Worm (Caenorhabditis elegans) whole organism, late embryonic: ENCODE measurements around the gene C06C6.9.

ENCODE experiments used
- C08G9.2 ChIP-seq: sonication (generic microtip); optimal IDR thresholded peaks from 2 replicates; lab custom pipeline; 2016; ENCODE audit warnings: mild to moderate bottlenecking, missing genetic modification characterization, moderate library complexity, missing compliant biosample characterization
- F13H6.1 ChIP-seq: sonication (generic microtip); optimal IDR thresholded peaks from 2 replicates; lab custom pipeline; 2016; ENCODE audit warnings: missing genetic modification characterization, missing compliant biosample characterization
- ama-1 ChIP-seq: fragments of 150-350 bp; optimal IDR thresholded peaks from 2 replicates; lab custom pipeline; 2014
- ceh-14 ChIP-seq: sonication (generic microtip); optimal IDR thresholded peaks from 2 replicates; lab custom pipeline; 2016; ENCODE audit warnings: missing genotype, missing genetic modification characterization, missing compliant biosample characterization
- ceh-18 ChIP-seq: sonication (generic microtip); optimal IDR thresholded peaks from 2 replicates; lab custom pipeline; 2016; ENCODE audit warnings: missing genetic modification characterization, missing compliant biosample characterization
- ceh-22 ChIP-seq: sonication (generic microtip); optimal IDR thresholded peaks from 2 replicates; lab custom pipeline; 2017; ENCODE audit warnings: missing biosample characterization, missing genetic modification characterization
- ceh-24 ChIP-seq: sonication (generic microtip); optimal IDR thresholded peaks from 2 replicates; lab custom pipeline; 2016; ENCODE audit warnings: mild to moderate bottlenecking, missing genetic modification characterization, missing compliant biosample characterization
- ceh-31 ChIP-seq: sonication (generic microtip); optimal IDR thresholded peaks from 2 replicates; lab custom pipeline; 2016; ENCODE audit warnings: missing genetic modification characterization, missing compliant biosample characterization
- ceh-34 ChIP-seq: sonication (generic microtip); optimal IDR thresholded peaks from 2 replicates; lab custom pipeline; 2016; ENCODE audit warnings: mild to moderate bottlenecking, missing genetic modification characterization, missing compliant biosample characterization
- ceh-45 ChIP-seq: fragments of 200-800 bp; sonication (Bioruptor generic); IDR thresholded peaks from 2 replicates; pipeline ENCODE4 v1.3.6; 2022; ENCODE audit warnings: missing genetic modification reagents, missing genetic modification characterization, missing compliant biosample characterization
- ceh-9 ChIP-seq: sonication (generic microtip); optimal IDR thresholded peaks from 2 replicates; lab custom pipeline; 2016; ENCODE audit warnings: mild to moderate bottlenecking, missing genetic modification characterization, inconsistent platforms, missing compliant biosample characterization
- dve-1 ChIP-seq: sonication (generic microtip); optimal IDR thresholded peaks from 2 replicates; lab custom pipeline; 2017; ENCODE audit warnings: antibody characterized with exemption, mild to moderate bottlenecking, missing genetic modification characterization, missing compliant biosample characterization
- ets-4 ChIP-seq: sonication (generic microtip); optimal IDR thresholded peaks from 2 replicates; lab custom pipeline; 2016; ENCODE audit warnings: missing genetic modification characterization, missing compliant biosample characterization
- eyg-1 ChIP-seq: sonication (generic microtip); optimal IDR thresholded peaks from 2 replicates; lab custom pipeline; 2016; ENCODE audit warnings: missing genotype, missing genetic modification characterization, missing compliant biosample characterization
- fax-1 ChIP-seq: sonication (generic microtip); optimal IDR thresholded peaks from 2 replicates; lab custom pipeline; 2016; ENCODE audit warnings: missing genotype, missing genetic modification characterization, missing compliant biosample characterization
- fkh-10 ChIP-seq: fragments of 150-350 bp; optimal IDR thresholded peaks from 2 replicates; lab custom pipeline; 2014; ENCODE audit warnings: missing biosample characterization, missing genetic modification reagents, missing genetic modification characterization
- fkh-6 ChIP-seq: sonication (generic microtip); optimal IDR thresholded peaks from 2 replicates; lab custom pipeline; 2016; ENCODE audit warnings: missing genetic modification characterization, missing compliant biosample characterization
- gmeb-2 ChIP-seq: sonication (generic microtip); optimal IDR thresholded peaks from 2 replicates; lab custom pipeline; 2016; ENCODE audit warnings: missing genetic modification characterization, inconsistent platforms, missing compliant biosample characterization
- hlh-13 ChIP-seq: fragments of 200-800 bp; sonication (Bioruptor generic); optimal IDR thresholded peaks from 2 replicates; lab custom pipeline; 2018; ENCODE audit warnings: mild to moderate bottlenecking, missing genetic modification characterization, missing compliant biosample characterization
- hlh-30 ChIP-seq: sonication (generic microtip); optimal IDR thresholded peaks from 2 replicates; lab custom pipeline; 2017; ENCODE audit warnings: antibody characterized with exemption, missing genetic modification characterization, missing compliant biosample characterization; ENCODE audit not compliant: insufficient read depth
- hlh-6 ChIP-seq: sonication (generic microtip); optimal IDR thresholded peaks from 2 replicates; lab custom pipeline; 2016; ENCODE audit warnings: missing genotype, missing genetic modification characterization, missing compliant biosample characterization
- hlh-8 ChIP-seq: sonication (generic microtip); optimal IDR thresholded peaks from 2 replicates; lab custom pipeline; 2016; ENCODE audit warnings: missing genotype, missing genetic modification characterization, missing compliant biosample characterization
- lim-6 ChIP-seq: sonication (generic microtip); optimal IDR thresholded peaks from 2 replicates; lab custom pipeline; 2016; ENCODE audit warnings: missing genetic modification characterization, missing compliant biosample characterization
- lin-11 ChIP-seq: fragments of 200-800 bp; sonication (Bioruptor generic); optimal IDR thresholded peaks from 2 replicates; lab custom pipeline; 2018; ENCODE audit warnings: mild to moderate bottlenecking, missing genetic modification characterization, missing compliant biosample characterization
- madf-2 ChIP-seq: sonication (generic microtip); optimal IDR thresholded peaks from 2 replicates; lab custom pipeline; 2017; ENCODE audit warnings: missing genetic modification characterization, missing compliant biosample characterization
- nfya-1 ChIP-seq: sonication (generic microtip); optimal IDR thresholded peaks from 2 replicates; lab custom pipeline; 2017; ENCODE audit warnings: missing genetic modification characterization, mild to moderate bottlenecking, missing compliant biosample characterization, antibody characterized with exemption, moderate library complexity
- nhr-11 ChIP-seq: fragments of 150-350 bp; optimal IDR thresholded peaks from 2 replicates; lab custom pipeline; 2014; ENCODE audit warnings: missing biosample characterization, missing genetic modification characterization
- nhr-232 ChIP-seq: sonication (generic microtip); optimal IDR thresholded peaks from 2 replicates; lab custom pipeline; 2016; ENCODE audit warnings: missing genetic modification characterization, missing compliant biosample characterization
- odd-2 ChIP-seq: sonication (generic microtip); optimal IDR thresholded peaks from 2 replicates; lab custom pipeline; 2017; ENCODE audit warnings: antibody characterized with exemption, mild to moderate bottlenecking, missing genetic modification characterization, missing compliant biosample characterization
- pag-3 ChIP-seq: sonication (generic microtip); optimal IDR thresholded peaks from 2 replicates; lab custom pipeline; 2016; ENCODE audit warnings: missing compliant biosample characterization, missing genetic modification characterization, borderline replicate concordance
- pha-2 ChIP-seq: sonication (generic microtip); optimal IDR thresholded peaks from 2 replicates; lab custom pipeline; 2017; ENCODE audit warnings: mild to moderate bottlenecking, missing genetic modification characterization, missing compliant biosample characterization
- pha-4 ChIP-seq: fragments of 150-350 bp; optimal IDR thresholded peaks from 2 replicates; lab custom pipeline; 2018; ENCODE audit warnings: missing biosample characterization, missing genetic modification reagents, missing genetic modification characterization
- pqm-1 ChIP-seq: sonication (generic microtip); optimal IDR thresholded peaks from 2 replicates; lab custom pipeline; 2016; ENCODE audit warnings: missing genetic modification characterization, missing compliant biosample characterization
- pros-1 ChIP-seq: fragments of 150-350 bp; optimal IDR thresholded peaks from 2 replicates; lab custom pipeline; 2014; ENCODE audit warnings: missing biosample characterization, missing genetic modification reagents, missing genetic modification characterization
- sdc-2 ChIP-seq: sonication (generic microtip); optimal IDR thresholded peaks from 2 replicates; lab custom pipeline; 2016; ENCODE audit warnings: missing genotype, missing genetic modification characterization, missing compliant biosample characterization
- sox-2 ChIP-seq: fragments of 200-800 bp; sonication (Bioruptor generic); IDR thresholded peaks from 2 replicates; pipeline ENCODE4 v1.3.6; 2022; ENCODE audit warnings: missing genetic modification reagents, missing genetic modification characterization, missing compliant biosample characterization
- sox-4 ChIP-seq: sonication (generic microtip); optimal IDR thresholded peaks from 2 replicates; lab custom pipeline; 2017; ENCODE audit warnings: mild to moderate bottlenecking, missing genetic modification characterization, inconsistent platforms, missing compliant biosample characterization
- ttx-3 ChIP-seq: sonication (generic microtip); optimal IDR thresholded peaks from 2 replicates; lab custom pipeline; 2016; ENCODE audit warnings: missing genetic modification reagents, missing genetic modification characterization, missing compliant biosample characterization
- unc-3 ChIP-seq, 2 experiments: fragments of 200-800 bp in 1 of 2; sonication (Bioruptor generic) in 1 of 2; sonication (generic microtip) in 1 of 2; conservative IDR thresholded peaks in 1 of 2; optimal IDR thresholded peaks in 1 of 2; 2 replicates each; pipeline versions ENCODE4 v1.3.6 to Lab custom; 2016 to 2022; ENCODE audit warnings: missing compliant biosample characterization in 2 of 2, missing genetic modification characterization in 2 of 2, missing genetic modification reagents in 1 of 2
- unc-42 ChIP-seq: sonication (generic microtip); optimal IDR thresholded peaks from 2 replicates; lab custom pipeline; 2016; ENCODE audit warnings: missing genotype, missing genetic modification characterization, missing compliant biosample characterization
- zip-5 ChIP-seq: sonication (generic microtip); optimal IDR thresholded peaks from 2 replicates; lab custom pipeline; 2016; ENCODE audit warnings: missing genetic modification characterization, missing compliant biosample characterization
- ztf-16 ChIP-seq: sonication (generic microtip); optimal IDR thresholded peaks from 2 replicates; lab custom pipeline; 2017; ENCODE audit warnings: missing genetic modification characterization, missing compliant biosample characterization

Gene C06C6.9

DNA sequence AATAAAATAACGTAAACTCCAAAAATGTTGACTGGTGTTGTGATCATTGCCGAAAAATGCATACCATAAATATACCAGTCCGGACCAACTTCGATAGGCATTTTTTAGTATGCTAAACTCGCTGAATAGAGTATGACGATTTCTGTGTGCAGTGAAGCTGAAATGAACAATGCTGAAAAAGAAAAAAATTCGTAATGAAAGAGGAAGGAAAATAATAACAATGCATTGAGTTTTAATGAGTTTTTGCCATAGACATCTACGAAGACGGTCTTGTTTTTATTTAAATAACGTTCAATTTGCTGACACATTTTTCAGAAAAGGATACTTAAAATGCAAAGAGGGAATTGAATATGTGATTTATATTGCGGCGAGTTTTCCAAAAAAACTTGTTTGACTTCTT lies 29.0 kb downstream of the C06C6.9 start, which contains the start of gene sri-1:
sri-1 (minus strand) TSS at position 101 of the 400 bp plus-strand sequence.
- TF ChIP-seq hlh-13 (GFP tag; lab: Kevin White, UChicago): no peak
- TF ChIP-seq ceh-18 (tag; lab: Kevin White, UChicago): no peak
- no peak for TF ChIP-seq nhr-232
- no peak for TF ChIP-seq nhr-11 (tag; lab: Kevin White, UChicago)
- TF ChIP-seq ceh-34 (tag; lab: Kevin White, UChicago): no peak
- no peak for TF ChIP-seq unc-3 (GFP tag; conservative IDR thresholded peaks at IDR 0.05; lab: Robert Waterston, UW)
- no peak for TF ChIP-seq unc-3 (tag; optimal IDR thresholded peaks at IDR 0.05; lab: Kevin White, UChicago)
- no peak for TF ChIP-seq ceh-14 (tag; lab: Kevin White, UChicago)
- TF ChIP-seq lim-6: no peak
- TF ChIP-seq nfya-1 (tag; lab: Kevin White, UChicago): no peak
- TF ChIP-seq ceh-9 (tag; lab: Kevin White, UChicago): no peak
- TF ChIP-seq hlh-30: no peak
- TF ChIP-seq unc-42 (tag; lab: Kevin White, UChicago): no peak
- TF ChIP-seq C08G9.2 (tag; lab: Kevin White, UChicago): no peak
- TF ChIP-seq sdc-2: no peak
- no peak for TF ChIP-seq pqm-1 (tag; lab: Kevin White, UChicago)
- TF ChIP-seq fkh-6 (tag; lab: Kevin White, UChicago): no peak
- no peak for TF ChIP-seq sox-2
- TF ChIP-seq ama-1: no peak
- TF ChIP-seq ceh-22: no peak
- TF ChIP-seq pha-4 (tag; lab: Kevin White, UChicago): no peak

DNA sequence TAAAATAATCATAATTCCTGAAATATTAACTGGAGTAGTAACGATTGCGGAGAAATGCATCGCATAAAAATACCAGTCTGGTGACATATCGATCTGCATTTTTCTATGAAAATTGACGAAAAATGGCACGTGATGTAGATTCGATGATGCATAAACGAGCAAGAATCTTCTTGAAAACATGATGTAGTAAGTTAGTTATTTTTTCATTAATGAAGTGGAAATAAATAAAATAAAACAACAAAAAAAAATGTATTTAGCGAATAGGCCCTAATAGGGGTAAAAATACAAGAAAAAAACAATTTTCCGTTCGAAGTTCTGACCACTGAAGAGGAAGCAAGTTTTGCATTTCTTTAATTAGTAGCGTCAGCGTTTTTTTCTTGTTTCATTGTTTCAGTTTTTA lies 31.4 kb downstream of the C06C6.9 start, which contains the start of gene sri-2:
sri-2 (minus strand) TSS at position 101 of the 400 bp plus-strand sequence.
- no peak for TF ChIP-seq gmeb-2
- TF ChIP-seq pqm-1 (tag; lab: Kevin White, UChicago): no peak
- no peak for TF ChIP-seq unc-42 (tag; lab: Kevin White, UChicago)
- no peak for TF ChIP-seq F13H6.1 (tag; lab: Kevin White, UChicago)
- no peak for TF ChIP-seq ceh-45 (GFP tag; lab: Robert Waterston, UW)
- TF ChIP-seq ceh-14 (tag; lab: Kevin White, UChicago): no peak
- no peak for TF ChIP-seq lim-6
- no peak for TF ChIP-seq odd-2 (tag; lab: Kevin White, UChicago)
- TF ChIP-seq fkh-10 (GFP tag; lab: Kevin White, UChicago): no peak
- TF ChIP-seq lin-11 (tag; lab: Kevin White, UChicago): no peak
- TF ChIP-seq hlh-13 (GFP tag; lab: Kevin White, UChicago): no peak
- no peak for TF ChIP-seq ztf-16 (tag; lab: Kevin White, UChicago)
- no peak for TF ChIP-seq pag-3 (tag; lab: Kevin White, UChicago)
- TF ChIP-seq sox-4 (tag; lab: Kevin White, UChicago): no peak
- TF ChIP-seq ets-4: no peak
- TF ChIP-seq zip-5 (tag; lab: Kevin White, UChicago): no peak
- no peak for TF ChIP-seq pros-1 (tag; lab: Kevin White, UChicago)
- TF ChIP-seq pha-4 (tag; lab: Kevin White, UChicago): no peak
- TF ChIP-seq dve-1 (tag; lab: Kevin White, UChicago): no peak
- no peak for TF ChIP-seq ttx-3 (tag; lab: Kevin White, UChicago)
- TF ChIP-seq, all 69 proteins: peak for 0

DNA sequence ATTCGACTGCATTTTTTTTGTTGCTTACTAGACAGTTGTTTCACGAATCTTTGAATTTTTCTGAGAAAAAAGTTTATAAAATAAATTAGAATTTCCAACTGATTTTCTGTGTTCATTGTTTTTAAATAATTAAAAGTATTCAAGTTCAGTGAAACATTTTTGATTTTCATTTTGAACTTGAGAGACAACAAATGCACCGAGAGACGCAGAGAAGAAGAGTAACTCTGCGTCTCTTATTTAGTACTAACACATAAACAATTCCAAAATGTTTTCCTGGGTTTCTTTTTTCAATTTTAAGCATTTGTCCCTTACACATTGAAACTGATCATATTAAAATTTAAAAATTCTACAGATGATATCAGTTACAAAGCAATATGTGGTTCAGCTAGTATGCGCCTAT lies 37.1 kb downstream of the C06C6.9 start:
- TF ChIP-seq eyg-1 (tag; lab: Kevin White, UChicago): no peak

- no peak for TF ChIP-seq ceh-24
- TF ChIP-seq ttx-3 (tag; lab: Kevin White, UChicago): no peak
- TF ChIP-seq hlh-8: no peak
- TF ChIP-seq pros-1 (tag; lab: Kevin White, UChicago): no peak
- no peak for TF ChIP-seq lim-6
- no peak for TF ChIP-seq dve-1 (tag; lab: Kevin White, UChicago)
- TF ChIP-seq madf-2: no peak
- no peak for TF ChIP-seq eyg-1 (tag; lab: Kevin White, UChicago)
- TF ChIP-seq C08G9.2 (tag; lab: Kevin White, UChicago): no peak
- TF ChIP-seq pha-2 (tag; lab: Kevin White, UChicago): no peak
- TF ChIP-seq fax-1 (tag; lab: Kevin White, UChicago): no peak
- TF ChIP-seq hlh-6 (tag; lab: Kevin White, UChicago): no peak
- TF ChIP-seq gmeb-2: no peak
- no peak for TF ChIP-seq F13H6.1 (tag; lab: Kevin White, UChicago)
- no peak for TF ChIP-seq ceh-31
- TF ChIP-seq, all 69 proteins: peak for 0
These were observed 39.5 kb downstream of the C06C6.9 start, which contains the start of gene F36G9.3 for ce11 chrV:15957098-15957497. Gene F36G9.3 (plus strand): TSS chrV:15957398.
